Worm (Caenorhabditis elegans): ENCODE results near the gene rps-5.

DNA sequence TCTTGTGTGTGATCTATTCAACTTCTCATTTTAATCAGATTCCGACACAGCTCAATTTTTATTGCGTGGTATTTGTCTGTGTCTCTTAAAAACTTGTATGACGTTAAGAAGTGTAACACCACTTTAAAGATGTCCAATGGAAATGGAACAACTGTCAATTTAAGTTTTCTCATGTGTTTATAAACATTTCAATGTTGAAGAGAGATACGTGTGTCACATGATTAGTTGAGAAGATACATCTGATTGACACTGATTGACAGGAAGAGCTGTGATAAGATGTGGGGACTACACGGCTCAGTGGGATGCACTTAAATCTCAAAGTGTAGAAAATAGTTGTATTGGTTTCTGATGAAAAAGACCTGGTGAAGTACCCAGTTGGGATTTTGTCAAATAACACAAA, 42.5 kb downstream of the rps-5 start:
- TF ChIP-seq mxl-2 (GFP tag; conservative IDR thresholded peaks at IDR 0.05), result no peak
- no peak for TF ChIP-seq lim-7 (GFP tag; IDR thresholded peaks at IDR 0.05)
- no peak for TF ChIP-seq skn-1 (tag; optimal IDR thresholded peaks at IDR 0.05)
- no peak for TF ChIP-seq D1046.2 (GFP tag; IDR thresholded peaks at IDR 0.05)
- TF ChIP-seq attf-4 (tag; optimal IDR thresholded peaks at IDR 0.05), result no peak
- TF ChIP-seq mes-2 (tag; optimal IDR thresholded peaks at IDR 0.05; ENCODE audit: poor library complexity, severe bottlenecking), result no peak

Measured in whole organism, L4 larva.